Worm (Caenorhabditis elegans) whole organism, L1 larva: ENCODE data around the gene F18E3.13.
A peak's percentile ranks its signal among the peaks of the same experiment; 100 is the strongest.

Experiments
- C16A3.4 ChIP-seq: fragments of 150-350 bp; optimal IDR thresholded peaks from 2 replicates; lab custom pipeline; 2014; ENCODE audit warnings: missing biosample characterization, missing genetic modification characterization
- aha-1 ChIP-seq: fragments of 150-350 bp; optimal IDR thresholded peaks from 2 replicates; lab custom pipeline; 2014; ENCODE audit warnings: missing biosample characterization, missing genetic modification characterization
- ama-1 ChIP-seq: fragments of 150-350 bp; optimal IDR thresholded peaks from 2 replicates; lab custom pipeline; 2014
- blmp-1 ChIP-seq: fragments of 150-350 bp; optimal IDR thresholded peaks from 2 replicates; lab custom pipeline; 2014; ENCODE audit warnings: missing biosample characterization, missing genetic modification characterization
- ceh-63 ChIP-seq: fragments of 200-800 bp; sonication (Bioruptor generic); optimal IDR thresholded peaks from 2 replicates; lab custom pipeline; 2018; ENCODE audit warnings: mild to moderate bottlenecking, missing genetic modification characterization, missing compliant biosample characterization
- ceh-8 ChIP-seq: fragments of 200-800 bp; sonication (Bioruptor generic); optimal IDR thresholded peaks from 2 replicates; lab custom pipeline; 2018; ENCODE audit warnings: mild to moderate bottlenecking, missing genetic modification characterization, moderate library complexity, missing compliant biosample characterization
- ceh-82 ChIP-seq, 3 experiments: fragments of 150-350 bp in 1 of 3; sonication (generic microtip) in 2 of 3; optimal IDR thresholded peaks; 2 replicates each; lab custom pipeline; 2014 to 2017; ENCODE audit warnings: missing biosample characterization in 3 of 3, missing genetic modification characterization in 3 of 3
- ceh-88 ChIP-seq: fragments of 200-800 bp; sonication (Bioruptor generic); IDR thresholded peaks from 2 replicates; pipeline ENCODE4 v1.3.6; 2022; ENCODE audit warnings: missing genetic modification characterization, missing compliant biosample characterization
- ceh-90 ChIP-seq: sonication (generic microtip); optimal IDR thresholded peaks from 2 replicates; lab custom pipeline; 2016; ENCODE audit warnings: missing genetic modification characterization, missing compliant biosample characterization
- dpl-1 ChIP-seq, 3 experiments: fragments of 150-350 bp in 2 of 3; sonication (generic microtip) in 1 of 3; optimal IDR thresholded peaks; 2 replicates each; lab custom pipeline; 2014 to 2017; ENCODE audit warnings: missing biosample characterization in 3 of 3, missing genetic modification characterization in 3 of 3, missing genetic modification reagents in 3 of 3
- efl-1 ChIP-seq, 4 experiments: fragments of 150-350 bp; optimal IDR thresholded peaks in 3 of 4; peaks in 1 of 4; 1 replicate in 1 of 4; 2 replicates in 3 of 4; lab custom pipeline; 2014; ENCODE audit warnings: missing biosample characterization in 2 of 4, missing genetic modification characterization in 2 of 4, missing genetic modification reagents in 2 of 4
- efl-3 ChIP-seq: fragments of 200-800 bp; sonication (Bioruptor generic); optimal IDR thresholded peaks from 2 replicates; lab custom pipeline; 2018; ENCODE audit warnings: mild to moderate bottlenecking, missing genetic modification characterization, missing compliant biosample characterization
- elt-3 ChIP-seq, 6 experiments: fragments of 150-350 bp in 1 of 6; sonication (generic microtip); optimal IDR thresholded peaks; 2 replicates each; lab custom pipeline; 2017 to 2018; ENCODE audit warnings: missing biosample characterization in 6 of 6, missing genetic modification characterization in 6 of 6, inconsistent platforms in 1 of 6
- grh-1 ChIP-seq: fragments of 200-800 bp; sonication (Bioruptor generic); IDR thresholded peaks from 2 replicates; pipeline ENCODE4 v1.3.6; 2022; ENCODE audit warnings: missing genetic modification reagents, missing genetic modification characterization, missing compliant biosample characterization
- irx-1 ChIP-seq: sonication (generic microtip); optimal IDR thresholded peaks from 2 replicates; lab custom pipeline; 2016; ENCODE audit warnings: missing genetic modification characterization, missing compliant biosample characterization
- jun-1 ChIP-seq: fragments of 150-350 bp; optimal IDR thresholded peaks from 2 replicates; lab custom pipeline; 2014; ENCODE audit warnings: missing biosample characterization, missing genetic modification reagents, missing genetic modification characterization
- lin-13 ChIP-seq: fragments of 150-350 bp; optimal IDR thresholded peaks from 2 replicates; lab custom pipeline; 2014; ENCODE audit warnings: missing biosample characterization, missing genetic modification reagents, missing genetic modification characterization
- lin-35 ChIP-seq, 2 experiments: fragments of 150-350 bp; optimal IDR thresholded peaks; 2 replicates each; lab custom pipeline; 2014; ENCODE audit warnings: missing biosample characterization in 2 of 2, missing genetic modification characterization in 2 of 2, missing genetic modification reagents in 2 of 2
- lin-39 ChIP-seq: fragments of 150-350 bp; optimal IDR thresholded peaks from 2 replicates; lab custom pipeline; 2014; ENCODE audit warnings: missing biosample characterization, missing genetic modification reagents, missing genetic modification characterization
- lir-3 ChIP-seq: sonication (generic microtip); optimal IDR thresholded peaks from 2 replicates; lab custom pipeline; 2016; ENCODE audit warnings: mild to moderate bottlenecking, missing genetic modification characterization, moderate library complexity, missing compliant biosample characterization; ENCODE audit not compliant: poor library complexity
- lsy-2 ChIP-seq, 2 experiments: fragments of 150-350 bp; optimal IDR thresholded peaks; 2 replicates each; lab custom pipeline; 2014; ENCODE audit warnings: missing biosample characterization in 2 of 2, missing genetic modification characterization in 2 of 2
- mdl-1 ChIP-seq, 2 experiments: fragments of 150-350 bp; optimal IDR thresholded peaks; 2 replicates each; lab custom pipeline; 2014 to 2017; ENCODE audit warnings: missing biosample characterization in 2 of 2, missing genetic modification characterization in 2 of 2, inconsistent platforms in 1 of 2
- mep-1 ChIP-seq: fragments of 150-350 bp; optimal IDR thresholded peaks from 2 replicates; lab custom pipeline; 2014; ENCODE audit warnings: missing biosample characterization, missing genetic modification characterization
- nhr-11 ChIP-seq: fragments of 150-350 bp; optimal IDR thresholded peaks from 2 replicates; lab custom pipeline; 2014; ENCODE audit warnings: missing biosample characterization, missing genetic modification characterization
- nhr-19 ChIP-seq: fragments of 200-800 bp; sonication (Bioruptor generic); conservative IDR thresholded peaks from 2 replicates; pipeline ENCODE4 v1.3.6; 2022; ENCODE audit warnings: missing genetic modification characterization, missing compliant biosample characterization
- nhr-20 ChIP-seq: sonication (generic microtip); optimal IDR thresholded peaks from 2 replicates; lab custom pipeline; 2016; ENCODE audit warnings: mild to moderate bottlenecking, missing genetic modification characterization, missing compliant biosample characterization
- nhr-237 ChIP-seq: fragments of 150-350 bp; optimal IDR thresholded peaks from 2 replicates; lab custom pipeline; 2014; ENCODE audit warnings: missing biosample characterization, missing genetic modification characterization
- nhr-28 ChIP-seq: fragments of 150-350 bp; optimal IDR thresholded peaks from 2 replicates; lab custom pipeline; 2014; ENCODE audit warnings: missing biosample characterization, missing genetic modification characterization
- nhr-47 ChIP-seq: sonication (generic microtip); optimal IDR thresholded peaks from 2 replicates; lab custom pipeline; 2016; ENCODE audit warnings: mild to moderate bottlenecking, missing genetic modification characterization, moderate library complexity, missing compliant biosample characterization
- nhr-71 ChIP-seq: sonication (generic microtip); optimal IDR thresholded peaks from 2 replicates; lab custom pipeline; 2016; ENCODE audit warnings: mild to moderate bottlenecking, missing genetic modification characterization, moderate library complexity, missing compliant biosample characterization
- nhr-76 ChIP-seq: sonication (generic microtip); optimal IDR thresholded peaks from 2 replicates; lab custom pipeline; 2017; ENCODE audit warnings: missing biosample characterization, missing genetic modification characterization
- nhr-77 ChIP-seq: fragments of 150-350 bp; optimal IDR thresholded peaks from 2 replicates; lab custom pipeline; 2014; ENCODE audit warnings: missing biosample characterization, missing genetic modification characterization
- nhr-84 ChIP-seq: sonication (generic microtip); optimal IDR thresholded peaks from 2 replicates; lab custom pipeline; 2017; ENCODE audit warnings: missing biosample characterization, missing genetic modification characterization
- nhr-85 ChIP-seq: sonication (generic microtip); peaks from one replicate; lab custom pipeline; 2016; ENCODE audit warnings: missing genetic modification characterization, inconsistent platforms, missing compliant biosample characterization
- nhr-90 ChIP-seq: sonication (generic microtip); optimal IDR thresholded peaks from 2 replicates; lab custom pipeline; 2016; ENCODE audit warnings: mild to moderate bottlenecking, missing genetic modification characterization, missing compliant biosample characterization; ENCODE audit not compliant: poor library complexity
- skn-1 ChIP-seq: fragments of 150-350 bp; optimal IDR thresholded peaks from 2 replicates; lab custom pipeline; 2014; ENCODE audit warnings: missing biosample characterization, missing genetic modification characterization
- snu-23 ChIP-seq: sonication (generic microtip); optimal IDR thresholded peaks from 2 replicates; lab custom pipeline; 2016; ENCODE audit warnings: missing genetic modification characterization, missing compliant biosample characterization
- sptf-1 ChIP-seq: fragments of 150-350 bp; optimal IDR thresholded peaks from 2 replicates; lab custom pipeline; 2014; ENCODE audit warnings: missing biosample characterization, missing genetic modification characterization
- sup-37 ChIP-seq: fragments of 200-800 bp; sonication (Bioruptor generic); optimal IDR thresholded peaks from 2 replicates; lab custom pipeline; 2018; ENCODE audit warnings: mild to moderate bottlenecking, missing genetic modification characterization, missing compliant biosample characterization
- swsn-7 ChIP-seq: sonication (generic microtip); optimal IDR thresholded peaks from 2 replicates; lab custom pipeline; 2016; ENCODE audit warnings: missing genetic modification characterization, missing compliant biosample characterization
- tbx-2 ChIP-seq: sonication (generic microtip); optimal IDR thresholded peaks from 2 replicates; lab custom pipeline; 2016; ENCODE audit warnings: missing genetic modification characterization, missing compliant biosample characterization
- tlp-1 ChIP-seq: fragments of 150-350 bp; optimal IDR thresholded peaks from 2 replicates; lab custom pipeline; 2014; ENCODE audit warnings: missing biosample characterization, missing genetic modification characterization
- unc-130 ChIP-seq: fragments of 150-350 bp; optimal IDR thresholded peaks from 2 replicates; lab custom pipeline; 2017; ENCODE audit warnings: missing biosample characterization, missing genetic modification characterization, inconsistent platforms
- vab-15 ChIP-seq: sonication (generic microtip); optimal IDR thresholded peaks from 2 replicates; lab custom pipeline; 2017; ENCODE audit warnings: missing genotype, mild to moderate bottlenecking, missing genetic modification characterization, missing compliant biosample characterization
- zag-1 ChIP-seq: fragments of 150-350 bp; optimal IDR thresholded peaks from 2 replicates; lab custom pipeline; 2014; ENCODE audit warnings: missing biosample characterization, missing genetic modification characterization
- zip-4 ChIP-seq: fragments of 200-800 bp; sonication (Bioruptor generic); optimal IDR thresholded peaks from 2 replicates; lab custom pipeline; 2018; ENCODE audit warnings: mild to moderate bottlenecking, missing genetic modification characterization, moderate library complexity, missing compliant biosample characterization

Gene F18E3.13

DNA sequence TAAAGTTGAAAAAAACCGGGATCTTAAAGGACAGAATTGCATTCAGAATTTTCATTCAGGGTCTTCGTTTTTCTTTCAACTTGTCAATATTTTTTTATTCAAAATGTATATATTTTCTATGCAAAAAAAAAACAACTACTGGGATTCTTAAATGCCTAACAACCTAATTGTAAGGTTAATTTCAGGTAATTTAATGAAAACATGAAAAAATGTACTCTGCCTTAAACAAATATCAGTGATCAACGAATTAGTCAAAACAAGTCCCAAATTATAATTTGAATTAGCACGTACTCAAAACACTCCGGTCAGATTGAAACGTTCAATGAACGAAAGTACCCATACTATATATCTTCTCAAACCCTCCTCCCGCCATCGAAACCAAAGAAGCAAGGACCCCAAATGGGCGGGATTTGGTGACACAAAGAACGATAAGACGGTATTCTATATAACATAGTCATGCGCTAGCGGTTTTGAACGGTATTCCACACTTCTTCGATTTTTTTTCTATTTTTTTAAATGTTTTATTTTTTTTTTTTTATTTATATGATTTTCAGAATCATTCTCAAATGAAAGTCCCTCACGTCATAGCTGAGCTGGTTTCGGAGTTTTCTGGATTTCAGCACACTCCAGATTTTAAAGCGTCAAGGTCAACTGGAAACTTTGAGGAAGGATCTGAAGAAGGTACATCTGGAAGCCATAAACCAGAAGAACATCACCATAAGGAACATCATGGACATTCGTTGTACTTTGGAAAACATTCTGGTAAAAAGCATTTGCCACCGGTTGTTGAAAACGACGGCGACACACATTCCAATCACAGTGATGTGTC, 19.6 kb downstream of the F18E3.13 start, which contains the start of the genes ddo-2 and F25E5.8 (continued):
- TF ChIP-seq zag-1, result no peak
- TF ChIP-seq nhr-20, result peak; percentile 19
- no peak for TF ChIP-seq vab-15
- no peak for TF ChIP-seq mep-1 (tag; lab: Kevin White, UChicago)
- peak in 1 of 6 experiments; percentile 68 for TF ChIP-seq elt-3 (tag; optimal IDR thresholded peaks at IDR 0.05; lab: Kevin White, UChicago)
- no peak for TF ChIP-seq zip-4 (GFP tag; lab: Kevin White, UChicago)
- no peak for TF ChIP-seq ceh-88 (GFP tag; lab: Robert Waterston, UW)
- TF ChIP-seq lin-35 (GFP tag; optimal IDR thresholded peaks at IDR 0.05; lab: Kevin White, UChicago), result peak in 1 of 2 experiments; percentile 31

DNA sequence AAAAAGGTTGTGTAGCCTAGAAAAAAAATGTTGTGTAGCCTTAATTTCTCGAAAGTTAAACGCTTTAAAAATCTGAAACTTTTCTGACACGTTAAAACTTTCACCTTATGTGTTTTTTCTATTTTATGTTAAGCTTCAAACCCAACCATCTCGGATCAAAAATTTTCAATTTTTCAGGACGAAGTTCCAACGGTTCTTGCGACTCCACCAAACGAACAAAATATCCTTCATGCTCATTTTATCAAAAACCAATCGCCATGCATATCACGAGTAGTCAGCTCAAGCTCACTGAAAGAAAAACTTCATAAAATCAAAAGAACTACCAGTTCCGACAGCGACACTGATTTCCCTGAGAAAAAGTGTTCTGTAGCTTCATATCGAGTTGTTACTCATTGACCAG, 20.5 kb downstream of the F18E3.13 start:
- TF ChIP-seq efl-3 (GFP tag; lab: Kevin White, UChicago) (no peak), jun-1 (tag; lab: Kevin White, UChicago) (no peak), nhr-76 (tag; lab: Kevin White, UChicago) (no peak), nhr-77 (tag; lab: Kevin White, UChicago) (no peak), aha-1 (no peak), ceh-8 (no peak), skn-1 (tag; lab: Kevin White, UChicago) (no peak), lir-3 (tag; lab: Kevin White, UChicago) (no peak), efl-1 (optimal IDR thresholded peaks at IDR 0.05; lab: Kevin White, UChicago) (no peak), efl-1 (GFP tag; optimal IDR thresholded peaks at IDR 0.05 in 1 of 2; lab: Kevin White, UChicago) (no peak), nhr-84 (tag; lab: Kevin White, UChicago) (no peak), nhr-11 (tag; lab: Kevin White, UChicago) (no peak)

DNA sequence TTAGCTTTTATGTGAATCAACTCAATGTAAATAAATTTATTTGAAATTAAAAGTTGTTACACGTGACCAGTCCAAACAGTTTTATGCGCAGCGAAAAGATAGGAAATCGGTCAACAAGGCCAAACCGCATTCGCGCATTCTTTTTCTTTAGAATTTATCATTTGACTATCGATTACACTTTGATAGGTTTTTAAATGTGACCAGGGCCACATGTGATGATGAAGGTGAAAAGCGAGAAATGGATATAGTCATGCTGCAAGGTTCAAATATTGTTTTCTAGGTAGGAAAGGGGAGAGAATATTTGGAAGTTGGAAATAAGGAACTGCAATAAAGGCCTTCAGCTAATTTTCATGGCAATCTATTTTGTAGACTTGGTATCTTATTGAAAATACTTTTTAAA, 20.9 kb downstream of the F18E3.13 start:
- TF ChIP-seq lsy-2 (tag; optimal IDR thresholded peaks at IDR 0.05; lab: Kevin White, UChicago) (peak in 1 of 2 experiments; percentile 44), grh-1 (GFP tag; lab: Robert Waterston, UW) (peak; percentile 64), unc-130 (peak; percentile 72), nhr-71 (tag; lab: Kevin White, UChicago) (peak; percentile 80), lin-39 (tag; lab: Kevin White, UChicago) (no peak), C16A3.4 (tag; lab: Kevin White, UChicago) (peak; percentile 32), ceh-90 (tag; lab: Kevin White, UChicago) (no peak), irx-1 (tag; lab: Kevin White, UChicago) (no peak), nhr-85 (tag; lab: Kevin White, UChicago) (peak; percentile 93), nhr-76 (tag; lab: Kevin White, UChicago) (no peak), snu-23 (peak; percentile 74), sptf-1 (no peak), nhr-47 (tag; lab: Kevin White, UChicago) (peak; percentile 57), swsn-7 (tag; lab: Kevin White, UChicago) (peak; percentile 4), nhr-19 (GFP tag; lab: Robert Waterston, UW) (peak; percentile 79), lin-13 (GFP tag; lab: Kevin White, UChicago) (no peak), ceh-82 (tag; optimal IDR thresholded peaks at IDR 0.05; lab: Kevin White, UChicago) (no peak), nhr-11 (tag; lab: Kevin White, UChicago) (no peak), vab-15 (peak; percentile 21), mdl-1 (tag; optimal IDR thresholded peaks at IDR 0.05; lab: Kevin White, UChicago) (peak in 1 of 2 experiments; percentile 79), mep-1 (tag; lab: Kevin White, UChicago) (peak; percentile 58), nhr-90 (peak; percentile 77), sup-37 (GFP tag; lab: Kevin White, UChicago) (no peak), lin-35 (GFP tag; optimal IDR thresholded peaks at IDR 0.05; lab: Kevin White, UChicago) (peak in 1 of 2 experiments; percentile 84), dpl-1 (GFP tag; optimal IDR thresholded peaks at IDR 0.05; lab: Kevin White, UChicago) (peak in 2 of 3 experiments; percentile 20 to 31), nhr-28 (tag; lab: Kevin White, UChicago) (no peak), tbx-2 (peak; percentile 65), jun-1 (tag; lab: Kevin White, UChicago) (no peak), elt-3 (tag; optimal IDR thresholded peaks at IDR 0.05; lab: Kevin White, UChicago) (peak in 4 of 6 experiments; percentile 0 to 97 (median 50)), nhr-237 (tag; lab: Kevin White, UChicago) (no peak), ceh-63 (GFP tag; lab: Kevin White, UChicago) (no peak), tlp-1 (no peak), blmp-1 (peak; percentile 94), ama-1 (lab: Kevin White, UChicago) (peak; percentile 87), skn-1 (tag; lab: Kevin White, UChicago) (peak; percentile 54), nhr-20 (peak; percentile 80)
